Fruit fly (Drosophila melanogaster) whole organism, adult: ENCODE data around the gene CG42335.

ENCODE experiments used
- CG5204 ChIP-seq: fragments of 200-800 bp; sonication (Bioruptor generic); optimal IDR thresholded peaks from 2 replicates; lab custom pipeline; 2016; ENCODE audit warnings: missing biosample characterization, missing genetic modification characterization
- toe ChIP-seq: fragments of 200-800 bp; sonication (Bioruptor generic); optimal IDR thresholded peaks from 2 replicates; lab custom pipeline; 2016; ENCODE audit warnings: missing biosample characterization, missing genetic modification characterization

The CG42335 gene

dm6 chr3R:21808622-21809347 lies 50.2 kb downstream of the CG42335 start:
- peak; percentile 6 for TF ChIP-seq toe (GFP tag; lab: Kevin White, UChicago)
- TF ChIP-seq CG5204 = no peak
